Fruit fly (Drosophila melanogaster): ENCODE data around the gene Mt2.
A peak's percentile ranks its signal among the peaks of the same experiment; 100 is the strongest.

Gene Mt2

dm6 chr2L:12066617-12067251 lies 29.6 kb upstream of the Mt2 start, which contains the start of gene firl (continued):
- no peak for TF ChIP-seq CG3032 (tag; optimal IDR thresholded peaks at IDR 0.05)
- no peak for TF ChIP-seq CG15336 (GFP tag; IDR thresholded peaks at IDR 0.05)
- TF ChIP-seq Hr38 (GFP tag; optimal IDR thresholded peaks at IDR 0.05) = no peak
- TF ChIP-seq CG4318 (GFP tag; optimal IDR thresholded peaks at IDR 0.05) = no peak
- peak; percentile 79 for TF ChIP-seq Blimp-1 (GFP tag; optimal IDR thresholded peaks at IDR 0.05)

- TF ChIP-seq CG1621 (tag; optimal IDR thresholded peaks at IDR 0.05) (no peak), esn (GFP tag; optimal IDR thresholded peaks at IDR 0.05) (peak; percentile 26), CG8119 (GFP tag; IDR thresholded peaks at IDR 0.05) (0 out of 3 replicates have a peak, but pooled peaks have one; percentile 37), fd85E (GFP tag; optimal IDR thresholded peaks at IDR 0.05) (no peak), dsx (GFP tag; optimal IDR thresholded peaks at IDR 0.05; ENCODE audit: poor library complexity, severe bottlenecking) (no peak), CG8319 (GFP tag; optimal IDR thresholded peaks at IDR 0.05) (no peak), Sox14 (GFP tag; optimal IDR thresholded peaks at IDR 0.05) (no peak), salr (GFP tag; optimal IDR thresholded peaks at IDR 0.05) (no peak), Sox15 (GFP tag; optimal IDR thresholded peaks at IDR 0.05) (no peak), CG11902 (GFP tag; optimal IDR thresholded peaks at IDR 0.05) (no peak), CG7368 (GFP tag; optimal IDR thresholded peaks at IDR 0.05) (no peak), CG6854 (GFP tag; optimal IDR thresholded peaks at IDR 0.05) (no peak), Blimp-1 (GFP tag; optimal IDR thresholded peaks at IDR 0.05) (no peak), eg (GFP tag; IDR thresholded peaks at IDR 0.05) (0 out of 3 replicates have a peak, but pooled peaks have one; percentile 29), CG15336 (GFP tag; IDR thresholded peaks at IDR 0.05) (peak; percentile 51), dac (GFP tag; optimal IDR thresholded peaks at IDR 0.05) (no peak), Lpt (GFP tag; optimal IDR thresholded peaks at IDR 0.05) (no peak), Met (GFP tag; optimal IDR thresholded peaks at IDR 0.05) (peak; percentile 17), Hr38 (GFP tag; optimal IDR thresholded peaks at IDR 0.05) (no peak), Sox102F (GFP tag; optimal IDR thresholded peaks at IDR 0.05) (peak; percentile 20), lz (GFP tag; optimal IDR thresholded peaks at IDR 0.05) (peak; percentile 5), vri (GFP tag; optimal IDR thresholded peaks at IDR 0.05) (no peak), CG8632 (GFP tag; optimal IDR thresholded peaks at IDR 0.05) (peak; percentile 20), Ets96B (tag; optimal IDR thresholded peaks at IDR 0.05) (no peak), Hr4 (GFP tag; optimal IDR thresholded peaks at IDR 0.05) (peak; percentile 47), achi (GFP tag; optimal IDR thresholded peaks at IDR 0.05) (peak; percentile 15), CG4318 (GFP tag; optimal IDR thresholded peaks at IDR 0.05) (no peak), CG32006 (GFP tag; optimal IDR thresholded peaks at IDR 0.05) (peak; percentile 37), CG10669 (GFP tag; optimal IDR thresholded peaks at IDR 0.05) (no peak), fd59A (GFP tag; optimal IDR thresholded peaks at IDR 0.05) (no peak), CG6163 (GFP tag; IDR thresholded peaks at IDR 0.05) (no peak; the same call in 2 of the 3 replicates), cyc (GFP tag; optimal IDR thresholded peaks at IDR 0.05) (no peak), net (GFP tag; optimal IDR thresholded peaks at IDR 0.05) (peak; percentile 10), CG3032 (tag; optimal IDR thresholded peaks at IDR 0.05) (no peak), CG6276 (GFP tag; optimal IDR thresholded peaks at IDR 0.05) (no peak), CG6792 (GFP tag; optimal IDR thresholded peaks at IDR 0.05) (peak; percentile 10), CG16779 (tag; optimal IDR thresholded peaks at IDR 0.05) (no peak), OdsH (GFP tag; optimal IDR thresholded peaks at IDR 0.05) (peak; percentile 36), Smox (GFP tag; optimal IDR thresholded peaks at IDR 0.05) (peak; percentile 15), svp (GFP tag) (no peak), CG6808 (GFP tag; optimal IDR thresholded peaks at IDR 0.05) (peak; percentile 23), topi (GFP tag; optimal IDR thresholded peaks at IDR 0.05) (peak; percentile 0), acj6 (GFP tag; optimal IDR thresholded peaks at IDR 0.05) (no peak), CG11762 (GFP tag; optimal IDR thresholded peaks at IDR 0.05; ENCODE audit: insufficient read depth) (no peak), Eip78C (GFP tag) (peak; percentile 75), CG34406 (GFP tag; optimal IDR thresholded peaks at IDR 0.05) (peak; percentile 4), CG10631 (GFP tag; optimal IDR thresholded peaks at IDR 0.05) (no peak), Eip93F (GFP tag; optimal IDR thresholded peaks at IDR 0.05) (no peak), CG11294 (GFP tag; IDR thresholded peaks at IDR 0.05) (no peak)
Measured at dm6 chr2L:12075850-12076249, 20.5 kb upstream of the Mt2 start, which contains the start of gene CG14947. CG14947 (plus strand) TSS chr2L:12076100.

Data from whole organism, prepupa.